Fruit fly (Drosophila melanogaster) whole organism, prepupa: Measurements from ENCODE around the gene Corp.

Experiments
- Blimp-1 ChIP-seq: fragments of 200-800 bp; sonication (Bioruptor generic); optimal IDR thresholded peaks from 3 replicates; lab custom pipeline; 2017; ENCODE audit warnings: missing biosample characterization, missing genetic modification characterization, mild to moderate bottlenecking, moderate library complexity, missing genetic modification reagents
- CG10631 ChIP-seq: fragments of 200-800 bp; sonication (Bioruptor generic); optimal IDR thresholded peaks from 2 replicates; lab custom pipeline; 2016; ENCODE audit warnings: missing biosample characterization, missing genetic modification characterization
- CG10669 ChIP-seq: fragments of 200-800 bp; sonication (Bioruptor generic); optimal IDR thresholded peaks from 3 replicates; lab custom pipeline; 2018; ENCODE audit warnings: missing biosample characterization, mild to moderate bottlenecking, missing genetic modification characterization, moderate library complexity
- CG11902 ChIP-seq: fragments of 200-800 bp; sonication (Bioruptor generic); optimal IDR thresholded peaks from 3 replicates; lab custom pipeline; 2016; ENCODE audit warnings: missing biosample characterization, missing genetic modification characterization
- CG15336 ChIP-seq: fragments of 200-800 bp; sonication (Bioruptor generic); IDR thresholded peaks from 2 replicates; pipeline ENCODE4 v1.3.6; 2022; ENCODE audit warnings: missing biosample characterization, missing genetic modification characterization
- CG1621 ChIP-seq: fragments of 200-800 bp; sonication (Bioruptor generic); optimal IDR thresholded peaks from 3 replicates; lab custom pipeline; 2018; ENCODE audit warnings: missing biosample characterization, mild to moderate bottlenecking, missing genetic modification characterization
- CG16779 ChIP-seq: fragments of 200-800 bp; sonication (Bioruptor generic); optimal IDR thresholded peaks from 3 replicates; lab custom pipeline; 2017; ENCODE audit warnings: missing biosample characterization, mild to moderate bottlenecking, missing genetic modification characterization
- CG3032 ChIP-seq: fragments of 200-800 bp; optimal IDR thresholded peaks from 2 replicates; lab custom pipeline; 2019; ENCODE audit warnings: missing biosample characterization, mild to moderate bottlenecking, missing genetic modification characterization, moderate library complexity
- CG31627 ChIP-seq: fragments of 200-800 bp; sonication (Bioruptor generic); optimal IDR thresholded peaks from 3 replicates; lab custom pipeline; 2016; ENCODE audit warnings: missing biosample characterization, missing genetic modification characterization
- CG32006 ChIP-seq: fragments of 200-800 bp; sonication (Bioruptor generic); optimal IDR thresholded peaks from 3 replicates; lab custom pipeline; 2017; ENCODE audit warnings: missing biosample characterization, mild to moderate bottlenecking, missing genetic modification characterization
- CG34406 ChIP-seq: fragments of 200-800 bp; sonication (Bioruptor generic); optimal IDR thresholded peaks from 3 replicates; lab custom pipeline; 2016; ENCODE audit warnings: missing biosample characterization, missing genetic modification characterization
- CG3919 ChIP-seq: fragments of 200-800 bp; sonication (Bioruptor generic); optimal IDR thresholded peaks from 3 replicates; lab custom pipeline; 2016; ENCODE audit warnings: missing biosample characterization, missing genetic modification characterization
- CG4318 ChIP-seq: fragments of 200-800 bp; sonication (Bioruptor generic); optimal IDR thresholded peaks from 3 replicates; lab custom pipeline; 2017; ENCODE audit warnings: missing biosample characterization, mild to moderate bottlenecking, missing genetic modification characterization
- CG6163 ChIP-seq: fragments of 200-800 bp; sonication (Bioruptor generic); IDR thresholded peaks from 3 replicates; pipeline ENCODE4 v1.3.6; 2022; ENCODE audit warnings: missing biosample characterization, missing genetic modification characterization
- CG6792 ChIP-seq: fragments of 200-800 bp; sonication (Bioruptor generic); optimal IDR thresholded peaks from 3 replicates; lab custom pipeline; 2016; ENCODE audit warnings: missing biosample characterization, missing genetic modification characterization
- CG6808 ChIP-seq: fragments of 200-800 bp; sonication (Bioruptor generic); optimal IDR thresholded peaks from 3 replicates; lab custom pipeline; 2017; ENCODE audit warnings: missing biosample characterization, missing genetic modification characterization, mild to moderate bottlenecking, moderate library complexity, missing genetic modification reagents
- CG6854 ChIP-seq: fragments of 200-800 bp; sonication (Bioruptor generic); optimal IDR thresholded peaks from 2 replicates; lab custom pipeline; 2017; ENCODE audit warnings: missing biosample characterization, mild to moderate bottlenecking, missing genetic modification characterization
- CG7368 ChIP-seq: fragments of 200-800 bp; sonication (Bioruptor generic); optimal IDR thresholded peaks from 3 replicates; lab custom pipeline; 2016; ENCODE audit warnings: missing biosample characterization, missing genetic modification characterization
- CG8119 ChIP-seq: fragments of 200-800 bp; sonication (Bioruptor generic); IDR thresholded peaks from 3 replicates; pipeline ENCODE4 v1.3.6; 2022; ENCODE audit warnings: missing biosample characterization, missing genetic modification characterization
- CG8319 ChIP-seq: fragments of 200-800 bp; sonication (Bioruptor generic); optimal IDR thresholded peaks from 3 replicates; lab custom pipeline; 2016; ENCODE audit warnings: missing biosample characterization, missing genetic modification characterization
- CG8632 ChIP-seq: fragments of 200-800 bp; sonication (Bioruptor generic); optimal IDR thresholded peaks from 3 replicates; lab custom pipeline; 2016; ENCODE audit warnings: missing biosample characterization, missing genetic modification characterization
- CG9139 ChIP-seq: fragments of 200-800 bp; sonication (Bioruptor generic); optimal IDR thresholded peaks from 3 replicates; lab custom pipeline; 2017; ENCODE audit warnings: missing biosample characterization, mild to moderate bottlenecking, missing genetic modification characterization
- Eip75B ChIP-seq: fragments of 200-800 bp; sonication (Bioruptor generic); optimal IDR thresholded peaks from 3 replicates; lab custom pipeline; 2016; ENCODE audit warnings: missing biosample characterization, missing genetic modification characterization
- Eip78C ChIP-seq: fragments of 200-800 bp; sonication (Bioruptor generic); peaks from one replicate; lab custom pipeline; 2016; ENCODE audit warnings: missing biosample characterization, missing genetic modification characterization
- Eip93F ChIP-seq: fragments of 200-800 bp; sonication (Bioruptor generic); optimal IDR thresholded peaks from 2 replicates; lab custom pipeline; 2016; ENCODE audit warnings: missing biosample characterization, mild to moderate bottlenecking, missing genetic modification characterization
- Ets21C ChIP-seq: fragments of 200-800 bp; sonication (Bioruptor generic); optimal IDR thresholded peaks from 3 replicates; lab custom pipeline; 2016; ENCODE audit warnings: missing biosample characterization, missing genetic modification characterization
- Ets96B ChIP-seq: fragments of 200-800 bp; optimal IDR thresholded peaks from 2 replicates; lab custom pipeline; 2019; ENCODE audit warnings: missing biosample characterization, mild to moderate bottlenecking, missing genetic modification characterization, moderate library complexity
- Gug ChIP-seq: fragments of 200-800 bp; sonication (Bioruptor generic); IDR thresholded peaks from 2 replicates; pipeline ENCODE4 v1.3.6; 2022; ENCODE audit warnings: missing biosample characterization, missing genetic modification characterization
- Hr38 ChIP-seq: sonication (Bioruptor generic); optimal IDR thresholded peaks from 2 replicates; lab custom pipeline; 2016; ENCODE audit warnings: missing biosample characterization, missing genetic modification characterization
- Hr39 ChIP-seq: fragments of 200-800 bp; sonication (Bioruptor generic); optimal IDR thresholded peaks from 2 replicates; lab custom pipeline; 2016; ENCODE audit warnings: missing biosample characterization, missing genetic modification characterization
- Met ChIP-seq: fragments of 200-800 bp; sonication (Bioruptor generic); optimal IDR thresholded peaks from 3 replicates; lab custom pipeline; 2016; ENCODE audit warnings: missing biosample characterization, missing genetic modification characterization
- OdsH ChIP-seq: fragments of 200-800 bp; sonication (Bioruptor generic); optimal IDR thresholded peaks from 3 replicates; lab custom pipeline; 2016; ENCODE audit warnings: missing biosample characterization, missing genetic modification characterization
- Smox ChIP-seq: fragments of 200-800 bp; sonication (Bioruptor generic); optimal IDR thresholded peaks from 3 replicates; lab custom pipeline; 2016; ENCODE audit warnings: missing biosample characterization, missing genetic modification characterization
- Sox102F ChIP-seq: fragments of 200-800 bp; sonication (Bioruptor generic); optimal IDR thresholded peaks from 2 replicates; lab custom pipeline; 2016; ENCODE audit warnings: missing biosample characterization, mild to moderate bottlenecking, missing genetic modification characterization
- Sox15 ChIP-seq: fragments of 200-800 bp; sonication (Bioruptor generic); optimal IDR thresholded peaks from 3 replicates; lab custom pipeline; 2016; ENCODE audit warnings: missing biosample characterization, missing genetic modification characterization
- achi ChIP-seq: fragments of 200-800 bp; sonication (Bioruptor generic); optimal IDR thresholded peaks from 3 replicates; lab custom pipeline; 2016; ENCODE audit warnings: missing biosample characterization, missing genetic modification characterization
- acj6 ChIP-seq: fragments of 200-800 bp; sonication (Bioruptor generic); optimal IDR thresholded peaks from 3 replicates; lab custom pipeline; 2016; ENCODE audit warnings: missing biosample characterization, missing genetic modification characterization
- cyc ChIP-seq: fragments of 200-800 bp; sonication (Bioruptor generic); optimal IDR thresholded peaks from 3 replicates; lab custom pipeline; 2016; ENCODE audit warnings: missing biosample characterization, missing genetic modification characterization
- dac ChIP-seq: fragments of 200-800 bp; sonication (Bioruptor generic); optimal IDR thresholded peaks from 2 replicates; lab custom pipeline; 2017; ENCODE audit warnings: missing biosample characterization, mild to moderate bottlenecking, missing genetic modification characterization
- dsx ChIP-seq: fragments of 200-800 bp; optimal IDR thresholded peaks from 3 replicates; lab custom pipeline; 2019; ENCODE audit warnings: missing biosample characterization, mild to moderate bottlenecking, missing genetic modification characterization, moderate library complexity; ENCODE audit not compliant: poor library complexity, severe bottlenecking
- eg ChIP-seq: fragments of 200-800 bp; sonication (Bioruptor generic); IDR thresholded peaks from 3 replicates; pipeline ENCODE4 v1.3.6; 2022; ENCODE audit warnings: missing biosample characterization, missing genetic modification characterization
- fd59A ChIP-seq: fragments of 200-800 bp; sonication (Bioruptor generic); optimal IDR thresholded peaks from 2 replicates; lab custom pipeline; 2017; ENCODE audit warnings: missing biosample characterization, mild to moderate bottlenecking, missing genetic modification characterization, missing genetic modification reagents
- fd85E ChIP-seq: fragments of 200-800 bp; sonication (Bioruptor generic); optimal IDR thresholded peaks from 3 replicates; lab custom pipeline; 2016; ENCODE audit warnings: missing biosample characterization, missing genetic modification characterization
- fkh ChIP-seq: fragments of 200-800 bp; sonication (Bioruptor generic); optimal IDR thresholded peaks from 3 replicates; lab custom pipeline; 2017; ENCODE audit warnings: missing biosample characterization, mild to moderate bottlenecking, missing genetic modification characterization, moderate library complexity
- lz ChIP-seq: fragments of 200-800 bp; sonication (Bioruptor generic); optimal IDR thresholded peaks from 3 replicates; lab custom pipeline; 2016; ENCODE audit warnings: missing biosample characterization, missing genetic modification characterization
- net ChIP-seq: fragments of 200-800 bp; sonication (Bioruptor generic); optimal IDR thresholded peaks from 3 replicates; lab custom pipeline; 2016; ENCODE audit warnings: missing biosample characterization, missing genetic modification characterization
- pdm3 ChIP-seq: fragments of 200-800 bp; sonication (Bioruptor generic); optimal IDR thresholded peaks from 3 replicates; lab custom pipeline; 2016; ENCODE audit warnings: missing biosample characterization, missing genetic modification characterization
- salr ChIP-seq, 2 experiments: fragments of 200-800 bp; sonication (Bioruptor generic); optimal IDR thresholded peaks; 3 replicates each; lab custom pipeline; 2016 to 2018; ENCODE audit warnings: missing biosample characterization in 2 of 2, missing genetic modification characterization in 2 of 2, mild to moderate bottlenecking in 1 of 2
- spab ChIP-seq: fragments of 200-800 bp; sonication (Bioruptor generic); optimal IDR thresholded peaks from 2 replicates; lab custom pipeline; 2017; ENCODE audit warnings: missing biosample characterization, mild to moderate bottlenecking, missing genetic modification characterization, missing genetic modification reagents
- ss ChIP-seq, 2 experiments: fragments of 200-800 bp; sonication (Bioruptor generic); optimal IDR thresholded peaks; 2 replicates in 1 of 2; 3 replicates in 1 of 2; lab custom pipeline; 2017 to 2018; ENCODE audit warnings: mild to moderate bottlenecking in 2 of 2, missing biosample characterization in 2 of 2, missing genetic modification characterization in 2 of 2, moderate library complexity in 1 of 2
- svp ChIP-seq: fragments of 200-800 bp; sonication (Bioruptor generic); peaks from one replicate; lab custom pipeline; 2016; ENCODE audit warnings: missing biosample characterization, missing genetic modification characterization

Corp gene

DNA sequence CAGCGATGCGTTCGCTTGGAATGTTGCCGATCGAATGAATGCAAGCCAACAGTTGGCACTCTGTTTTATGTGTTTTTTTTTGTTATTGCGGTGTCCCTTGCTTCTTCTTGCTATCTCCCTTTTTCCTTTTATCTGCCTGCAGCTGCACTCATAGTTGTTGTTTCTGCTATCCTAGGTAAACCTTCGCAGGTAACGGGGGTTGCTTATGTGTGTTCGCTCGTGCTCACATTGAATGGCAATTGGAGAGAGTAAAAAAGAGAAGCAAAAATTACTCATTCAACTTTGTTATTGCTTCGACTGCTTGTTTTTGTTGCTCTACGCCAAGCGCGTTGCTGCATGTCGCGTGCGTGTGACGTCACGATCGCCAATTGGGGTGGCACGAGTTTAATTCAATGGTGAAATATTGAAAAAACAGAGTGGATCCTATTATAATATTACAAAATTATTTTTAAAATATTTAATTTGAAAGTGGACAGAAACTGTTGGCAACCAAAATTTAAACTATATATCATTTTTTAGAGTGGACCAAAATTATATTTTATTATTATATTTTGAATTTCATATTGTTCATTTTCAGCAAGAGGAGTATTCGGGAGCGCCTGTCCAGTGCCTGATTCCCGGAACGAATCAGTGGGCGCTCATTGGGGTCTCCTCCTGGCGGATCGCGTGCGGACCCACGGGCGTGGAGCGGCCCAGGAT lies at the start of gene Corp:
Gene Corp, minus strand, starts transcription at position 47 of the 699 bp plus-strand sequence.
- TF ChIP-seq CG6792 (GFP tag; lab: Kevin White, UChicago), result peak; percentile 46
- no peak for TF ChIP-seq Ets21C (GFP tag; lab: Kevin White, UChicago)
- TF ChIP-seq Blimp-1, result no peak
- TF ChIP-seq fd59A, result peak; percentile 23
- peak; percentile 71 for TF ChIP-seq Eip78C (GFP tag; lab: Kevin White, UChicago)
- TF ChIP-seq Eip75B (GFP tag; lab: Kevin White, UChicago), result no peak
- TF ChIP-seq CG11902 (GFP tag; lab: Kevin White, UChicago), result no peak
- TF ChIP-seq Sox102F, result peak; percentile 65
- peak; percentile 58 for TF ChIP-seq CG9139 (GFP tag; lab: Kevin White, UChicago)
- TF ChIP-seq svp (GFP tag; lab: Kevin White, UChicago), result peak; percentile 71
- TF ChIP-seq CG10669 (GFP tag; lab: Kevin White, UChicago), result peak; percentile 56
- no peak for TF ChIP-seq Sox15
- no peak for TF ChIP-seq CG6854 (GFP tag; lab: Kevin White, UChicago)
- TF ChIP-seq CG4318, result peak; percentile 15
- peak; percentile 59 for TF ChIP-seq CG10631 (GFP tag; lab: Kevin White, UChicago)
- TF ChIP-seq Eip93F (GFP tag; lab: Kevin White, UChicago), result no peak
- peak; percentile 65 for TF ChIP-seq CG3032
- TF ChIP-seq cyc (GFP tag; lab: Kevin White, UChicago), result no peak
- no peak for TF ChIP-seq Hr39
- peak; percentile 78 for TF ChIP-seq eg (GFP tag; lab: Robert Waterston, UW)
- TF ChIP-seq CG31627 (GFP tag; lab: Kevin White, UChicago), result no peak
- TF ChIP-seq pdm3 (GFP tag; lab: Kevin White, UChicago), result peak; percentile 7
- TF ChIP-seq Smox (GFP tag; lab: Kevin White, UChicago), result peak; percentile 13
- TF ChIP-seq dac (GFP tag; lab: Kevin White, UChicago), result no peak
- TF ChIP-seq Ets96B, result peak; percentile 66
- TF ChIP-seq acj6 (GFP tag; lab: Kevin White, UChicago), result peak; percentile 45
- no peak for TF ChIP-seq CG7368 (GFP tag; lab: Kevin White, UChicago)
- no peak for TF ChIP-seq fkh (GFP tag; lab: Kevin White, UChicago)
- TF ChIP-seq salr (GFP tag; optimal IDR thresholded peaks at IDR 0.05; lab: Kevin White, UChicago), result peak in 1 of 2 experiments; percentile 63
- peak; percentile 20 for TF ChIP-seq lz
- TF ChIP-seq CG6163 (GFP tag; lab: Robert Waterston, UW), result peak; percentile 54
- no peak for TF ChIP-seq Gug (GFP tag; lab: Robert Waterston, UW)
- TF ChIP-seq CG1621 (tag; lab: Kevin White, UChicago), result peak; percentile 41
- peak; percentile 53 for TF ChIP-seq fd85E (GFP tag; lab: Kevin White, UChicago)
- no peak for TF ChIP-seq Hr38
- TF ChIP-seq Met, result peak; percentile 47
- TF ChIP-seq CG8632 (GFP tag; lab: Kevin White, UChicago), result peak; percentile 56
- TF ChIP-seq CG3919 (GFP tag; lab: Kevin White, UChicago), result peak; percentile 58
- TF ChIP-seq CG34406 (GFP tag; lab: Kevin White, UChicago), result peak; percentile 68
- peak; percentile 44 for TF ChIP-seq spab
- TF ChIP-seq CG6808 (GFP tag; lab: Kevin White, UChicago), result peak; percentile 64
- no peak for TF ChIP-seq CG8319 (GFP tag; lab: Kevin White, UChicago)
- peak; percentile 83 for TF ChIP-seq CG8119 (GFP tag; lab: Robert Waterston, UW)
- TF ChIP-seq CG16779 (tag; lab: Kevin White, UChicago), result peak; percentile 35
- TF ChIP-seq OdsH, result peak; percentile 48
- peak; percentile 72 for TF ChIP-seq achi (GFP tag; lab: Kevin White, UChicago)
- TF ChIP-seq dsx, result peak; percentile 84
- peak; percentile 86 for TF ChIP-seq CG15336 (GFP tag; lab: Robert Waterston, UW)
- TF ChIP-seq ss (GFP tag; optimal IDR thresholded peaks at IDR 0.05; lab: Kevin White, UChicago), result peak; percentile 62 to 63
- peak; percentile 72 for TF ChIP-seq net
- peak; percentile 66 for TF ChIP-seq CG32006
